Fruit fly (Drosophila melanogaster): ENCODE measurements around the gene Nup153.
A peak's percentile ranks its signal among the peaks of the same experiment; 100 is the strongest.

DNA sequence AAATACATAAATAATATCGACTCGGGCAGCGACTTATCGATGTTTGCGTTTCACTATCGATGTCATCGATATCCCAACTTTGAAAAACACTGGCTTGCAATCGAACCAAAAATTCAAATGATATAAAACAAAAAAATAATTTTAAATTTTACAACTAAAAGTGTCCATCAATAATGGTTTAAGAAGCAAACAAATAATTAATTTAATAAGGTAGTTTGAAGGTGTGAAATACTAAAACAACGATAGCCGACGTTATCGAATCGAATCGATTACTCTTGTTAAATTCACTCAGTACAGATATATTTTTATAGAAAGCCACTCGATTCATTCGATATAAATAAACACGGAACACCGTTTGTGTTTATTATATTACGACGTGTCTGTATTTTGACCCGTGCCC is 5.6 kb upstream of the Nup153 start, which contains the start of the genes SMC3 and Ubc7:
- TF ChIP-seq CG15336 (GFP tag; IDR thresholded peaks at IDR 0.05) (no peak), OdsH (GFP tag; optimal IDR thresholded peaks at IDR 0.05) (no peak), CG4318 (GFP tag; optimal IDR thresholded peaks at IDR 0.05) (no peak), Sox102F (GFP tag; optimal IDR thresholded peaks at IDR 0.05) (no peak), Hr39 (GFP tag; optimal IDR thresholded peaks at IDR 0.05) (no peak), salr (GFP tag; optimal IDR thresholded peaks at IDR 0.05) (no peak), fkh (GFP tag; optimal IDR thresholded peaks at IDR 0.05) (peak; percentile 58), CG8632 (GFP tag; optimal IDR thresholded peaks at IDR 0.05) (no peak), CG31627 (GFP tag; optimal IDR thresholded peaks at IDR 0.05) (no peak), Met (GFP tag; optimal IDR thresholded peaks at IDR 0.05) (no peak), fd59A (GFP tag; optimal IDR thresholded peaks at IDR 0.05) (no peak), dac (GFP tag; optimal IDR thresholded peaks at IDR 0.05) (no peak), Hr4 (GFP tag; optimal IDR thresholded peaks at IDR 0.05) (no peak)
